Worm (Caenorhabditis elegans) whole organism, young adult: ENCODE results near the gene twk-11.

Source experiments
- B0261.1 ChIP-seq: sonication (generic microtip); optimal IDR thresholded peaks from 2 replicates; lab custom pipeline; 2016; ENCODE audit warnings: mild to moderate bottlenecking, missing genetic modification characterization, moderate library complexity, missing compliant biosample characterization
- C06A6.2 ChIP-seq: fragments of 200-800 bp; sonication (Bioruptor generic); conservative IDR thresholded peaks from 2 replicates; pipeline ENCODE4 v1.3.6; 2022; ENCODE audit warnings: missing genetic modification characterization, missing compliant biosample characterization
- F10E7.11 ChIP-seq: sonication (generic microtip); optimal IDR thresholded peaks from 2 replicates; lab custom pipeline; 2017; ENCODE audit warnings: mild to moderate bottlenecking, missing genetic modification characterization, moderate library complexity, missing compliant biosample characterization
- F23B12.7 ChIP-seq: sonication (generic microtip); optimal IDR thresholded peaks from 2 replicates; lab custom pipeline; 2017; ENCODE audit warnings: missing genetic modification characterization, mild to moderate bottlenecking, missing compliant biosample characterization, antibody characterized with exemption, moderate library complexity; ENCODE audit not compliant: insufficient read depth
- F33H1.4 ChIP-seq: fragments of 200-800 bp; sonication (Bioruptor generic); IDR thresholded peaks from 2 replicates; pipeline ENCODE4 v1.3.6; 2022; ENCODE audit warnings: missing genetic modification reagents, missing genetic modification characterization, missing compliant biosample characterization
- F39B2.1 ChIP-seq: fragments of 200-800 bp; sonication (Bioruptor generic); IDR thresholded peaks from 2 replicates; pipeline ENCODE4 v1.3.6; 2022; ENCODE audit warnings: missing genetic modification reagents, missing genetic modification characterization, missing compliant biosample characterization
- F57C9.4 ChIP-seq: sonication (generic microtip); optimal IDR thresholded peaks from 2 replicates; lab custom pipeline; 2017; ENCODE audit warnings: mild to moderate bottlenecking, missing genetic modification characterization, missing compliant biosample characterization
- K11D2.4 ChIP-seq: fragments of 200-800 bp; sonication (Bioruptor generic); IDR thresholded peaks from 2 replicates; pipeline ENCODE4 v1.3.6; 2022; ENCODE audit warnings: missing genetic modification reagents, missing genetic modification characterization, missing compliant biosample characterization
- ama-1 ChIP-seq, 3 experiments: fragments of 150-350 bp in 1 of 3; sonication (generic microtip) in 2 of 3; optimal IDR thresholded peaks; 2 replicates each; lab custom pipeline; 2014 to 2018; ENCODE audit warnings: missing biosample characterization in 2 of 3, missing genetic modification characterization in 2 of 3, missing genetic modification reagents in 2 of 3
- aptf-3 ChIP-seq: fragments of 200-800 bp; sonication (Bioruptor generic); IDR thresholded peaks from 2 replicates; pipeline ENCODE4 v1.3.6; 2022; ENCODE audit warnings: missing genetic modification characterization, missing compliant biosample characterization
- ccch-3 ChIP-seq: fragments of 200-800 bp; sonication (Bioruptor generic); optimal IDR thresholded peaks from 2 replicates; lab custom pipeline; 2018; ENCODE audit warnings: mild to moderate bottlenecking, missing genetic modification characterization, missing compliant biosample characterization
- cebp-1 ChIP-seq, 2 experiments: fragments of 200-800 bp in 1 of 2; sonication (Bioruptor generic) in 1 of 2; sonication (generic microtip) in 1 of 2; IDR thresholded peaks in 1 of 2; optimal IDR thresholded peaks in 1 of 2; 2 replicates each; pipeline versions ENCODE4 v1.3.6 to Lab custom; 2017 to 2022; ENCODE audit warnings: missing compliant biosample characterization in 2 of 2, missing genetic modification characterization in 2 of 2, mild to moderate bottlenecking in 1 of 2, missing genetic modification reagents in 1 of 2, moderate library complexity in 1 of 2
- cebp-2 ChIP-seq: fragments of 200-800 bp; sonication (Bioruptor generic); IDR thresholded peaks from 2 replicates; pipeline ENCODE4 v1.3.6; 2022; ENCODE audit warnings: missing genetic modification characterization, missing compliant biosample characterization
- ceh-100 ChIP-seq: fragments of 200-800 bp; sonication (Bioruptor generic); IDR thresholded peaks from 2 replicates; pipeline ENCODE4 v1.3.6; 2022; ENCODE audit warnings: missing genetic modification reagents, missing genetic modification characterization, missing compliant biosample characterization
- ceh-58 ChIP-seq: fragments of 200-800 bp; sonication (Bioruptor generic); IDR thresholded peaks from 2 replicates; pipeline ENCODE4 v1.3.6; 2022; ENCODE audit warnings: missing genetic modification characterization, missing compliant biosample characterization
- ceh-91 ChIP-seq: fragments of 200-800 bp; sonication (Bioruptor generic); IDR thresholded peaks from 2 replicates; pipeline ENCODE4 v1.3.6; 2022; ENCODE audit warnings: missing genetic modification reagents, missing genetic modification characterization, missing compliant biosample characterization
- chd-7 ChIP-seq: sonication (generic microtip); optimal IDR thresholded peaks from 2 replicates; lab custom pipeline; 2016; ENCODE audit warnings: mild to moderate bottlenecking, missing genetic modification characterization, moderate library complexity, missing compliant biosample characterization
- dox-1 ChIP-seq: fragments of 200-800 bp; sonication (Bioruptor generic); IDR thresholded peaks from 2 replicates; pipeline ENCODE4 v1.3.6; 2022; ENCODE audit warnings: missing genetic modification reagents, missing genetic modification characterization, missing compliant biosample characterization
- dpff-1 ChIP-seq: sonication (generic microtip); optimal IDR thresholded peaks from 2 replicates; lab custom pipeline; 2017; ENCODE audit warnings: mild to moderate bottlenecking, missing genetic modification characterization, missing compliant biosample characterization
- egl-44 ChIP-seq: fragments of 200-800 bp; sonication (Bioruptor generic); IDR thresholded peaks from 2 replicates; pipeline ENCODE4 v1.3.6; 2022; ENCODE audit warnings: missing genetic modification reagents, missing genetic modification characterization, missing compliant biosample characterization
- ekl-4 ChIP-seq: fragments of 200-800 bp; sonication (Bioruptor generic); IDR thresholded peaks from 2 replicates; pipeline ENCODE4 v1.3.6; 2022; ENCODE audit warnings: missing genetic modification reagents, missing genetic modification characterization, missing compliant biosample characterization
- fkh-3 ChIP-seq: sonication (generic microtip); optimal IDR thresholded peaks from 2 replicates; lab custom pipeline; 2016; ENCODE audit warnings: mild to moderate bottlenecking, missing genetic modification characterization, missing compliant biosample characterization
- hmg-20 ChIP-seq: fragments of 200-800 bp; sonication (Bioruptor generic); IDR thresholded peaks from 2 replicates; pipeline ENCODE4 v1.3.6; 2022; ENCODE audit warnings: missing genetic modification reagents, missing genetic modification characterization, missing compliant biosample characterization
- hrde-1 ChIP-seq: sonication (generic microtip); optimal IDR thresholded peaks from 2 replicates; lab custom pipeline; 2016; ENCODE audit warnings: missing genetic modification characterization, mild to moderate bottlenecking, missing compliant biosample characterization, moderate library complexity, missing genotype, missing genetic modification reagents, borderline replicate concordance
- hsf-1 ChIP-seq: fragments of 200-800 bp; sonication (Bioruptor generic); IDR thresholded peaks from 2 replicates; pipeline ENCODE4 v1.3.6; 2022; ENCODE audit warnings: missing genetic modification reagents, missing genetic modification characterization, missing compliant biosample characterization
- lag-1 ChIP-seq: fragments of 200-800 bp; sonication (Bioruptor generic); IDR thresholded peaks from 2 replicates; pipeline ENCODE4 v1.3.6; 2022; ENCODE audit warnings: missing genetic modification reagents, missing genetic modification characterization, missing compliant biosample characterization
- let-526 ChIP-seq: fragments of 200-800 bp; sonication (Bioruptor generic); IDR thresholded peaks from 2 replicates; pipeline ENCODE4 v1.3.6; 2022; ENCODE audit warnings: missing genetic modification reagents, missing genetic modification characterization, missing compliant biosample characterization
- lin-26 ChIP-seq: fragments of 200-800 bp; sonication (Bioruptor generic); IDR thresholded peaks from 2 replicates; pipeline ENCODE4 v1.3.6; 2022; ENCODE audit warnings: missing genetic modification reagents, missing genetic modification characterization, missing compliant biosample characterization
- lin-54 ChIP-seq: fragments of 200-800 bp; sonication (Bioruptor generic); optimal IDR thresholded peaks from 2 replicates; lab custom pipeline; 2018; ENCODE audit warnings: mild to moderate bottlenecking, missing genetic modification characterization, missing compliant biosample characterization
- lir-1 ChIP-seq: fragments of 200-800 bp; sonication (Bioruptor generic); conservative IDR thresholded peaks from 2 replicates; pipeline ENCODE4 v1.3.6; 2022; ENCODE audit warnings: missing genetic modification reagents, missing genetic modification characterization, missing compliant biosample characterization
- lsl-1 ChIP-seq: fragments of 200-800 bp; sonication (Bioruptor generic); optimal IDR thresholded peaks from 2 replicates; lab custom pipeline; 2018; ENCODE audit warnings: mild to moderate bottlenecking, missing genetic modification characterization, moderate library complexity, missing compliant biosample characterization
- madf-10 ChIP-seq: sonication (generic microtip); optimal IDR thresholded peaks from 2 replicates; lab custom pipeline; 2016; ENCODE audit warnings: mild to moderate bottlenecking, missing genetic modification characterization, missing compliant biosample characterization
- madf-6 ChIP-seq: fragments of 200-800 bp; sonication (Bioruptor generic); IDR thresholded peaks from 2 replicates; pipeline ENCODE4 v1.3.6; 2022; ENCODE audit warnings: missing genetic modification reagents, missing genetic modification characterization, missing compliant biosample characterization
- madf-8 ChIP-seq: fragments of 200-800 bp; sonication (Bioruptor generic); conservative IDR thresholded peaks from 2 replicates; pipeline ENCODE4 v1.3.6; 2022; ENCODE audit warnings: missing genetic modification reagents, missing genetic modification characterization, missing compliant biosample characterization
- nfya-1 ChIP-seq: sonication (generic microtip); optimal IDR thresholded peaks from 2 replicates; lab custom pipeline; 2017; ENCODE audit warnings: antibody characterized with exemption, missing compliant biosample characterization, missing genetic modification characterization, borderline replicate concordance; ENCODE audit not compliant: insufficient read depth
- nhr-179 ChIP-seq: sonication (generic microtip); optimal IDR thresholded peaks from 2 replicates; lab custom pipeline; 2016; ENCODE audit warnings: mild to moderate bottlenecking, missing genetic modification characterization, missing compliant biosample characterization
- pbrm-1 ChIP-seq: fragments of 200-800 bp; sonication (Bioruptor generic); IDR thresholded peaks from 2 replicates; pipeline ENCODE4 v1.3.6; 2022; ENCODE audit warnings: missing genetic modification reagents, missing genetic modification characterization, missing compliant biosample characterization
- rcor-1 ChIP-seq: fragments of 200-800 bp; sonication (Bioruptor generic); IDR thresholded peaks from 2 replicates; pipeline ENCODE4 v1.3.6; 2022; ENCODE audit warnings: missing genetic modification reagents, missing genetic modification characterization, missing compliant biosample characterization
- sea-2 ChIP-seq: fragments of 200-800 bp; sonication (Bioruptor generic); IDR thresholded peaks from 2 replicates; pipeline ENCODE4 v1.3.6; 2022; ENCODE audit warnings: missing genetic modification characterization, missing compliant biosample characterization
- snpc-3.4 ChIP-seq: sonication (generic microtip); optimal IDR thresholded peaks from 2 replicates; lab custom pipeline; 2017; ENCODE audit warnings: missing genetic modification characterization, mild to moderate bottlenecking, missing compliant biosample characterization, antibody characterized with exemption, moderate library complexity, missing genotype, missing genetic modification reagents
- sptf-2 ChIP-seq: fragments of 200-800 bp; sonication (Bioruptor generic); optimal IDR thresholded peaks from 2 replicates; lab custom pipeline; 2018; ENCODE audit warnings: mild to moderate bottlenecking, missing genetic modification characterization, missing compliant biosample characterization
- tbp1 ChIP-seq: fragments of 200-800 bp; sonication (Bioruptor generic); optimal IDR thresholded peaks from 2 replicates; lab custom pipeline; 2018; ENCODE audit warnings: mild to moderate bottlenecking, missing genetic modification characterization, missing compliant biosample characterization
- tbx-9 ChIP-seq: sonication (generic microtip); optimal IDR thresholded peaks from 2 replicates; lab custom pipeline; 2016; ENCODE audit warnings: borderline replicate concordance, missing genetic modification characterization, inconsistent platforms, missing compliant biosample characterization
- tlf-1 ChIP-seq: fragments of 200-800 bp; sonication (Bioruptor generic); optimal IDR thresholded peaks from 2 replicates; lab custom pipeline; 2018; ENCODE audit warnings: mild to moderate bottlenecking, missing genetic modification characterization, missing compliant biosample characterization
- unc-62 ChIP-seq: fragments of 150-350 bp; optimal IDR thresholded peaks from 2 replicates; lab custom pipeline; 2014; ENCODE audit warnings: missing biosample characterization, missing genetic modification reagents, missing genetic modification characterization
- xnd-1 ChIP-seq: sonication (generic microtip); optimal IDR thresholded peaks from 2 replicates; lab custom pipeline; 2016; ENCODE audit warnings: missing genotype, missing genetic modification reagents, missing genetic modification characterization, missing compliant biosample characterization
- ztf-25 ChIP-seq: fragments of 200-800 bp; sonication (Bioruptor generic); IDR thresholded peaks from 2 replicates; pipeline ENCODE4 v1.3.6; 2022; ENCODE audit warnings: missing genetic modification reagents, missing genetic modification characterization, missing compliant biosample characterization
- ztf-6 ChIP-seq: fragments of 200-800 bp; sonication (Bioruptor generic); IDR thresholded peaks from 2 replicates; pipeline ENCODE4 v1.3.6; 2022; ENCODE audit warnings: missing genetic modification reagents, missing genetic modification characterization, missing compliant biosample characterization

Gene twk-11

DNA sequence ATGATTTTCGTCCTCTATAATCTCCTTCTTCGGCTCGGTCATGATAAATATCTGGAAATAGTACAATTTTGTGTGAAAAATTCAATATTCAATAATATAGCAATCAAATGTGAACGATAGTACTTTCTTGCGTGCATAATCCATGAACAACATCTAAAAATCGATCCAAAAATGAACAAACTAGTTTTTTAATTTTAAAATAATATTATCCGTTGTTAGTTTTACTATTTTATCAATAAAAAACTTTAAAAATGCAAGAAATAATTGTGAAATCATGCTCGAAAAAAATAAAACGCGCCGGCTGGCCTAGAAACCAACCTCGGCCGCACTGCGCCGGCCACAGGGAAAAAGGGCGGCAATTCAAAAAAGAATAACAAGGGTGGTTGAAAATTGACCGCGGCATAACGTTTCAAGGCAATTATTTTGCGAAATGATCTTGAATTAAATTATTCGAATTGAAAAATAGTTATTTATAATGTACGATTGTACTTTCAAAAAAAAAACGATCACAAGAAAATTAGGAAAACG, 48.3 kb upstream of the twk-11 start, which contains the start of gene mys-1 (continued):
- TF ChIP-seq cebp-1 (GFP tag; IDR thresholded peaks at IDR 0.05; lab: Robert Waterston, UW), result no peak
- peak; percentile 70 for TF ChIP-seq cebp-1 (tag; optimal IDR thresholded peaks at IDR 0.05; lab: Kevin White, UChicago)
- TF ChIP-seq pbrm-1 (GFP tag; lab: Robert Waterston, UW), result no peak
- TF ChIP-seq ztf-25 (GFP tag; lab: Robert Waterston, UW), result no peak
- TF ChIP-seq ceh-58, result no peak
- TF ChIP-seq egl-44 (GFP tag; lab: Robert Waterston, UW), result no peak
- TF ChIP-seq aptf-3 (GFP tag; lab: Robert Waterston, UW), result no peak
- no peak for TF ChIP-seq ceh-100 (GFP tag; lab: Robert Waterston, UW)
- TF ChIP-seq sea-2 (GFP tag; lab: Robert Waterston, UW), result no peak
- no peak for TF ChIP-seq ama-1 (optimal IDR thresholded peaks at IDR 0.05; lab: Kevin White, UChicago)
- TF ChIP-seq ama-1 (GFP tag; optimal IDR thresholded peaks at IDR 0.05; lab: Kevin White, UChicago), result no peak
- TF ChIP-seq fkh-3 (tag; lab: Kevin White, UChicago), result no peak
- no peak for TF ChIP-seq ztf-6 (GFP tag; lab: Robert Waterston, UW)
- no peak for TF ChIP-seq hsf-1
- TF ChIP-seq F57C9.4 (tag; lab: Kevin White, UChicago), result no peak
- TF ChIP-seq unc-62, result no peak
- TF ChIP-seq lin-54 (GFP tag; lab: Kevin White, UChicago), result peak; percentile 99
- no peak for TF ChIP-seq cebp-2
- TF ChIP-seq tbx-9 (tag; lab: Kevin White, UChicago), result no peak
- TF ChIP-seq madf-8, result no peak
- TF ChIP-seq ceh-91, result no peak
- TF ChIP-seq tbp1 (GFP tag; lab: Kevin White, UChicago), result peak; percentile 14
- TF ChIP-seq lir-1, result no peak
- TF ChIP-seq madf-10 (tag; lab: Kevin White, UChicago), result peak; percentile 11
- peak; percentile 49 for TF ChIP-seq madf-6 (GFP tag; lab: Robert Waterston, UW)
- TF ChIP-seq F39B2.1, result no peak
- TF ChIP-seq ekl-4 (GFP tag; lab: Robert Waterston, UW), result no peak
- TF ChIP-seq ccch-3 (GFP tag; lab: Kevin White, UChicago), result no peak
- no peak for TF ChIP-seq lag-1 (GFP tag; lab: Robert Waterston, UW)
- no peak for TF ChIP-seq lin-26 (GFP tag; lab: Robert Waterston, UW)
- TF ChIP-seq F23B12.7 (tag; lab: Kevin White, UChicago), result peak; percentile 26
- TF ChIP-seq let-526 (GFP tag; lab: Robert Waterston, UW), result no peak
- TF ChIP-seq rcor-1, result no peak
- no peak for TF ChIP-seq sptf-2 (GFP tag; lab: Kevin White, UChicago)
- 0 out of 2 replicates have a peak, but pooled peaks have one; percentile 27 for TF ChIP-seq K11D2.4
- TF ChIP-seq hrde-1 (tag; lab: Kevin White, UChicago), result no peak
- peak; percentile 16 for TF ChIP-seq lsl-1
- TF ChIP-seq snpc-3.4 (tag; lab: Kevin White, UChicago), result no peak
- TF ChIP-seq nhr-179 (tag; lab: Kevin White, UChicago), result no peak
- TF ChIP-seq xnd-1 (tag; lab: Kevin White, UChicago), result no peak
- TF ChIP-seq tlf-1 (GFP tag; lab: Kevin White, UChicago), result no peak
- TF ChIP-seq hmg-20 (GFP tag; lab: Robert Waterston, UW), result no peak
- TF ChIP-seq dox-1 (GFP tag; lab: Robert Waterston, UW), result peak; percentile 51; the same call in 1 of the 2 replicates
- no peak for TF ChIP-seq dpff-1 (tag; lab: Kevin White, UChicago)
- TF ChIP-seq nfya-1 (tag; lab: Kevin White, UChicago), result no peak
- no peak for TF ChIP-seq C06A6.2 (GFP tag; lab: Robert Waterston, UW)
- no peak for TF ChIP-seq B0261.1
- TF ChIP-seq F33H1.4 (GFP tag; lab: Robert Waterston, UW), result no peak
- no peak for TF ChIP-seq F10E7.11
- no peak for TF ChIP-seq chd-7 (tag; lab: Kevin White, UChicago)
